Worm (Caenorhabditis elegans): ENCODE measurements around the gene frg-1.

DNA sequence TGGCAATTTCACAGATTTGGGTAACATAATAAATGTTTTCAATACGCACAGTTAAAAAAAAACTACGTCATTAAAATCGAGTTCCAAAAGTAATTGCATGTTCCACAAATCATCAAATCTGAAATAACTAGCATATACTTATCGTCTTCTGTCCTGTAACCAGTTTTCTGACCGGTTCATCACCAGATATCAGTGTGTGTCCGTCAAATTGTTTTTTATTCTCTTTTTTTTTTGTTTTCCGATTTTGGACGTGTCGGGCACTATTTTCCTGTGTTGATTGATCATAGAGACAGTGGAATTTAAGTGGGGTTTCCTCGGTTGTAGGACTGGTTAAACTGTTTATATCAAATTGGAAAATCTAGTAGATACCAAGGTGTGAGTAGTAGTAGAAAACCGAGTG, 35.0 kb downstream of the frg-1 start:
- TF ChIP-seq lin-39 (tag; optimal IDR thresholded peaks at IDR 0.05): no peak
- no peak for TF ChIP-seq lin-11 (tag; optimal IDR thresholded peaks at IDR 0.05)
- no peak for TF ChIP-seq elt-3 (tag; optimal IDR thresholded peaks at IDR 0.05)
- TF ChIP-seq unc-62 (GFP tag; optimal IDR thresholded peaks at IDR 0.05): no peak
- TF ChIP-seq peb-1 (tag; optimal IDR thresholded peaks at IDR 0.05): no peak
- no peak for TF ChIP-seq fos-1 (tag; optimal IDR thresholded peaks at IDR 0.05)
- no peak for TF ChIP-seq nhr-25 (tag; optimal IDR thresholded peaks at IDR 0.05)
- no peak for TF ChIP-seq aly-2 (tag; optimal IDR thresholded peaks at IDR 0.05)
- no peak for TF ChIP-seq egl-27 (tag; optimal IDR thresholded peaks at IDR 0.05)
- no peak for TF ChIP-seq lin-13 (GFP tag; optimal IDR thresholded peaks at IDR 0.05)
- TF ChIP-seq nhr-23 (tag; optimal IDR thresholded peaks at IDR 0.05): no peak
- no peak for TF ChIP-seq zag-1 (tag; optimal IDR thresholded peaks at IDR 0.05)
- TF ChIP-seq lsy-2 (tag; optimal IDR thresholded peaks at IDR 0.05): no peak
